Worm (Caenorhabditis elegans) whole organism, L2 larva: Measurements from ENCODE around the gene set-30.

Experiments used
- C34F6.9 ChIP-seq: fragments of 150-350 bp; optimal IDR thresholded peaks from 2 replicates; lab custom pipeline; 2014; ENCODE audit warnings: missing biosample characterization, missing genetic modification characterization
- F13H6.1 ChIP-seq: sonication (generic microtip); optimal IDR thresholded peaks from 2 replicates; lab custom pipeline; 2016; ENCODE audit warnings: missing genetic modification characterization, missing compliant biosample characterization
- R02D3.7 ChIP-seq: fragments of 150-350 bp; optimal IDR thresholded peaks from 2 replicates; lab custom pipeline; 2014; ENCODE audit warnings: missing biosample characterization, missing genetic modification characterization
- Y55F3AM.14 ChIP-seq: fragments of 200-800 bp; sonication (Bioruptor generic); optimal IDR thresholded peaks from 2 replicates; lab custom pipeline; 2018; ENCODE audit warnings: mild to moderate bottlenecking, missing genetic modification characterization, missing compliant biosample characterization
- ZK546.5 ChIP-seq: sonication (generic microtip); optimal IDR thresholded peaks from 2 replicates; lab custom pipeline; 2017; ENCODE audit warnings: missing biosample characterization, missing genetic modification characterization
- alr-1 ChIP-seq: fragments of 150-350 bp; optimal IDR thresholded peaks from 2 replicates; lab custom pipeline; 2014; ENCODE audit warnings: missing biosample characterization, missing genetic modification characterization
- ama-1 ChIP-seq: fragments of 150-350 bp; optimal IDR thresholded peaks from 2 replicates; lab custom pipeline; 2018; ENCODE audit warnings: inconsistent platforms
- ceh-16 ChIP-seq: fragments of 150-350 bp; optimal IDR thresholded peaks from 2 replicates; lab custom pipeline; 2014; ENCODE audit warnings: missing biosample characterization, missing genetic modification characterization
- ceh-82 ChIP-seq: fragments of 150-350 bp; optimal IDR thresholded peaks from 2 replicates; lab custom pipeline; 2014; ENCODE audit warnings: missing biosample characterization, missing genetic modification characterization
- crh-2 ChIP-seq: sonication (generic microtip); optimal IDR thresholded peaks from 2 replicates; lab custom pipeline; 2017; ENCODE audit warnings: missing biosample characterization, missing genetic modification characterization
- dmd-4 ChIP-seq: sonication (generic microtip); optimal IDR thresholded peaks from 2 replicates; lab custom pipeline; 2017; ENCODE audit warnings: missing biosample characterization, missing genetic modification characterization
- egl-27 ChIP-seq: sonication (generic microtip); optimal IDR thresholded peaks from 3 replicates; lab custom pipeline; 2017; ENCODE audit warnings: missing biosample characterization, missing genetic modification reagents, missing genetic modification characterization
- elt-1 ChIP-seq: fragments of 150-350 bp; optimal IDR thresholded peaks from 2 replicates; lab custom pipeline; 2014; ENCODE audit warnings: missing biosample characterization, missing genetic modification characterization
- elt-3 ChIP-seq: sonication (generic microtip); optimal IDR thresholded peaks from 2 replicates; lab custom pipeline; 2017; ENCODE audit warnings: missing biosample characterization, missing genetic modification characterization
- fos-1 ChIP-seq: fragments of 150-350 bp; optimal IDR thresholded peaks from 2 replicates; lab custom pipeline; 2014; ENCODE audit warnings: missing biosample characterization, missing genetic modification characterization
- gmeb-1 ChIP-seq: fragments of 150-350 bp; optimal IDR thresholded peaks from 2 replicates; lab custom pipeline; 2014; ENCODE audit warnings: missing biosample characterization, missing genetic modification characterization
- lin-11 ChIP-seq: fragments of 150-350 bp; sonication (generic microtip); optimal IDR thresholded peaks from 2 replicates; lab custom pipeline; 2014; ENCODE audit warnings: missing biosample characterization, missing genetic modification characterization, inconsistent platforms, mixed read lengths
- lin-13 ChIP-seq: fragments of 150-350 bp; optimal IDR thresholded peaks from 2 replicates; lab custom pipeline; 2014; ENCODE audit warnings: missing biosample characterization, missing genetic modification reagents, missing genetic modification characterization
- lin-39 ChIP-seq: fragments of 150-350 bp; optimal IDR thresholded peaks from 2 replicates; lab custom pipeline; 2014; ENCODE audit warnings: missing biosample characterization, missing genetic modification reagents, missing genetic modification characterization
- lsy-2 ChIP-seq, 2 experiments: fragments of 150-350 bp in 1 of 2; sonication (generic microtip) in 1 of 2; optimal IDR thresholded peaks; 2 replicates each; lab custom pipeline; 2014 to 2017; ENCODE audit warnings: missing biosample characterization in 2 of 2, missing genetic modification characterization in 2 of 2
- mab-5 ChIP-seq: fragments of 150-350 bp; optimal IDR thresholded peaks from 2 replicates; lab custom pipeline; 2014; ENCODE audit warnings: missing biosample characterization, missing genetic modification characterization
- mbf-1 ChIP-seq: sonication (generic microtip); optimal IDR thresholded peaks from 2 replicates; lab custom pipeline; 2017; ENCODE audit warnings: missing biosample characterization, missing genetic modification characterization
- mdl-1 ChIP-seq, 2 experiments: fragments of 150-350 bp in 1 of 2; sonication (generic microtip) in 1 of 2; optimal IDR thresholded peaks; 2 replicates each; lab custom pipeline; 2017; ENCODE audit warnings: missing biosample characterization in 2 of 2, missing genetic modification characterization in 2 of 2
- nhr-10 ChIP-seq: sonication (generic microtip); optimal IDR thresholded peaks from 2 replicates; lab custom pipeline; 2017; ENCODE audit warnings: missing biosample characterization, missing genetic modification characterization
- nhr-11 ChIP-seq: fragments of 150-350 bp; optimal IDR thresholded peaks from 2 replicates; lab custom pipeline; 2014; ENCODE audit warnings: missing biosample characterization, missing genetic modification characterization
- nhr-12 ChIP-seq: fragments of 150-350 bp; optimal IDR thresholded peaks from 2 replicates; lab custom pipeline; 2014; ENCODE audit warnings: missing biosample characterization, missing genetic modification characterization
- nhr-129 ChIP-seq: fragments of 150-350 bp; optimal IDR thresholded peaks from 2 replicates; lab custom pipeline; 2014; ENCODE audit warnings: missing biosample characterization, missing genetic modification characterization
- nhr-21 ChIP-seq: fragments of 150-350 bp; optimal IDR thresholded peaks from 2 replicates; lab custom pipeline; 2014; ENCODE audit warnings: missing biosample characterization, missing genetic modification characterization
- nhr-23 ChIP-seq: fragments of 150-350 bp; optimal IDR thresholded peaks from 2 replicates; lab custom pipeline; 2014; ENCODE audit warnings: missing biosample characterization, missing genetic modification reagents, missing genetic modification characterization
- nhr-237 ChIP-seq: fragments of 150-350 bp; optimal IDR thresholded peaks from 2 replicates; lab custom pipeline; 2014; ENCODE audit warnings: missing biosample characterization, missing genetic modification characterization
- nhr-6 ChIP-seq: fragments of 150-350 bp; optimal IDR thresholded peaks from 2 replicates; lab custom pipeline; 2014; ENCODE audit warnings: missing biosample characterization, missing genetic modification characterization
- nhr-77 ChIP-seq: fragments of 150-350 bp; optimal IDR thresholded peaks from 2 replicates; lab custom pipeline; 2014; ENCODE audit warnings: missing biosample characterization, missing genetic modification characterization
- peb-1 ChIP-seq: fragments of 150-350 bp; optimal IDR thresholded peaks from 2 replicates; lab custom pipeline; 2014; ENCODE audit warnings: missing biosample characterization, missing genetic modification characterization
- sem-4 ChIP-seq: fragments of 150-350 bp; optimal IDR thresholded peaks from 2 replicates; lab custom pipeline; 2014; ENCODE audit warnings: missing biosample characterization, missing genetic modification reagents, missing genetic modification characterization
- skn-1 ChIP-seq: sonication (generic microtip); optimal IDR thresholded peaks from 2 replicates; lab custom pipeline; 2017; ENCODE audit warnings: missing biosample characterization, missing genetic modification characterization
- sma-3 ChIP-seq: sonication (generic microtip); optimal IDR thresholded peaks from 2 replicates; lab custom pipeline; 2016; ENCODE audit warnings: missing genetic modification reagents, missing genetic modification characterization, missing compliant biosample characterization
- sma-9 ChIP-seq, 2 experiments: fragments of 150-350 bp in 1 of 2; sonication (generic microtip) in 1 of 2; optimal IDR thresholded peaks; 2 replicates each; lab custom pipeline; 2014 to 2016; ENCODE audit warnings: missing genetic modification characterization in 2 of 2, mild to moderate bottlenecking in 1 of 2, missing biosample characterization in 1 of 2, missing compliant biosample characterization in 1 of 2, missing genetic modification reagents in 1 of 2, moderate library complexity in 1 of 2
- unc-39 ChIP-seq: fragments of 150-350 bp; optimal IDR thresholded peaks from 2 replicates; lab custom pipeline; 2014; ENCODE audit warnings: missing biosample characterization, missing genetic modification characterization
- unc-55 ChIP-seq: fragments of 150-350 bp; sonication (generic microtip); optimal IDR thresholded peaks from 3 replicates; lab custom pipeline; 2014; ENCODE audit warnings: missing biosample characterization, missing genetic modification reagents, missing genetic modification characterization
- unc-62 ChIP-seq: fragments of 150-350 bp; optimal IDR thresholded peaks from 2 replicates; lab custom pipeline; 2014; ENCODE audit warnings: missing biosample characterization, missing genetic modification reagents, missing genetic modification characterization
- ztf-1 ChIP-seq: fragments of 200-800 bp; sonication (Bioruptor generic); conservative IDR thresholded peaks from 2 replicates; pipeline ENCODE4 v1.3.6; 2022; ENCODE audit warnings: missing genetic modification characterization, missing compliant biosample characterization
- ztf-11 ChIP-seq: sonication (generic microtip); optimal IDR thresholded peaks from 2 replicates; lab custom pipeline; 2017; ENCODE audit warnings: missing biosample characterization, missing genetic modification characterization
- ztf-4 ChIP-seq: fragments of 150-350 bp; optimal IDR thresholded peaks from 2 replicates; lab custom pipeline; 2014; ENCODE audit warnings: missing biosample characterization, missing genetic modification characterization

The set-30 gene

DNA sequence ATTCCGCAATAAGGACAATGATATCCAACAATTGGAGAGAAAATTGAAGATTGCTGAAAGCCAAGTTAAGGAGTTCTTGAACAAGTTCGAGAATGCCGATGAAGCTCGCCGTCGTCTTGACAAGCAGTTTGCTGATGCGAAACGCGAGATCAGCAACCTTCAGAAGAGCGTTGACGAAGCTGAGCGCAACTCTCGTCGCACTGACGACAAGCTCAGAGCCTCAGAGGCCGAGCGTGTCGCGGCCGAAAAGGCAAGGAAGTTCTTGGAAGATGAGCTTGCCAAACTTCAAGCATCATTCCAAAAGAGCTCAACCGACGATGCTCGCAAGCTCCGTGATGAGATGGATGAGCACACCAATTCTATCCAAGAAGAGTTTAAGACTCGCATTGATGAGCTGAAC, 12.7 kb upstream of the set-30 start:
- TF ChIP-seq egl-27 (tag; lab: Kevin White, UChicago), result no peak
- no peak for TF ChIP-seq nhr-12
- no peak for TF ChIP-seq lin-39 (tag; lab: Kevin White, UChicago)
- TF ChIP-seq ceh-16 (tag; lab: Kevin White, UChicago), result no peak
- TF ChIP-seq alr-1 (tag; lab: Kevin White, UChicago), result no peak
- no peak for TF ChIP-seq elt-3 (tag; lab: Kevin White, UChicago)
- no peak for TF ChIP-seq nhr-6 (tag; lab: Kevin White, UChicago)
- TF ChIP-seq unc-39, result no peak
- no peak for TF ChIP-seq nhr-10 (tag; lab: Kevin White, UChicago)
- no peak for TF ChIP-seq C34F6.9 (tag; lab: Kevin White, UChicago)
- no peak for TF ChIP-seq dmd-4
- TF ChIP-seq mab-5 (tag; lab: Kevin White, UChicago), result no peak
- TF ChIP-seq nhr-237 (tag; lab: Kevin White, UChicago), result no peak
- no peak for TF ChIP-seq ztf-1 (GFP tag; lab: Robert Waterston, UW)
- TF ChIP-seq lin-11 (tag; lab: Kevin White, UChicago), result no peak
- TF ChIP-seq lsy-2 (tag; optimal IDR thresholded peaks at IDR 0.05; lab: Kevin White, UChicago), result no peak
- TF ChIP-seq, all 48 proteins: peak for 0

DNA sequence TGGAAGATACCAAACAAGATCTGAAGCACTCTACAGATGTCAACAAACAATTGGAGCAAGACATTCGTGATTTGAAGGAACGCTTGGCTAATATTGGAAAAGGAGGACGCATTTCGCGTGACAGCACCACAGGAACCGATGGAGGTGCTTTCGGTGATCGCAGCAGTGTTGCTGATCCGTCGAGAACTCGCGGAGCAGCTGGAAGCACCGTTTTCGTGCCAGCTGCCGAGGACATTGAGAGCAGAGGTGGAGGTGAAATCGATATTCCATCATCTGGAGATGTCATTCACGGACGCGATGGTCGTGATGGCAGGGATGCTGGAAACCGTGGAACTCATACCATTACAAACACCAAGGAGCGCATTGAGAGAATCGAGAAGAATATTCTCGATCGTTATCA, 11.5 kb upstream of the set-30 start:
- TF ChIP-seq dmd-4 (no peak), ztf-4 (no peak)

- TF ChIP-seq nhr-6 (tag; lab: Kevin White, UChicago) (no peak), lsy-2 (tag; optimal IDR thresholded peaks at IDR 0.05; lab: Kevin White, UChicago) (no peak), lin-11 (tag; lab: Kevin White, UChicago) (no peak), mbf-1 (tag; lab: Kevin White, UChicago) (no peak), nhr-21 (no peak), alr-1 (tag; lab: Kevin White, UChicago) (no peak), sma-9 (GFP tag; optimal IDR thresholded peaks at IDR 0.05; lab: Kevin White, UChicago) (no peak), sma-9 (tag; optimal IDR thresholded peaks at IDR 0.05; lab: Kevin White, UChicago) (no peak), R02D3.7 (tag; lab: Kevin White, UChicago) (no peak), skn-1 (tag; lab: Kevin White, UChicago) (no peak), ceh-16 (tag; lab: Kevin White, UChicago) (no peak), nhr-23 (tag; lab: Kevin White, UChicago) (no peak), elt-3 (tag; lab: Kevin White, UChicago) (no peak), unc-39 (no peak), sem-4 (tag; lab: Kevin White, UChicago) (no peak), unc-62 (GFP tag; lab: Kevin White, UChicago) (no peak), nhr-237 (tag; lab: Kevin White, UChicago) (no peak), ztf-4 (no peak)
Measured at ce11 chrX:4992523-4992922, 6.5 kb upstream of the set-30 start.

DNA sequence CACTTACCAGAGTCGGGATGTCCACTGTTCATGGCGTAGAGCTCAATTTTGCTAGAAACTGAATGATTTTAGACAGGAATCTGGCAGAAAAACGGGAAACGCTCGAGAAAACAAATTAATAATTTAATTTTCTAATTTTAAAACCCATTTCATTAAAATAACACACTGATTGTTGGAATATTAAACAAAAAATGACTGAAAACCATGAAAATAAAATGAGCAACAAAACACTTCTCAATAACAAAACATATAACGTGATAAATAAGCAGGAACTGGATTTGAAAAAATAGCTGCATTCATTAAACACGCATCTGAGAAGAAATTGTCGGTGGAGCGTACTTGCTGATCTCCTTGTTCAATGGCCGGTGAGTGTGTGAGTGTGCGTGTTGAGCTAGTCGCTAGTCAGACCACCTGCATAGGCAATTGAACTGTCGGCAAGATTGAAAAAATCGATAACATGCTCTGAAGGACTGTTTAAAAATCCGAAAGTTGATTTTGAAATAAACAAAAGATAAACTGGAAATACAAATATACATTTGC, 1.5 kb upstream of the set-30 start, which contains the start of gene ZC8.6:
Gene ZC8.6, minus strand, starts transcription at position 51 of the 540 bp plus-strand sequence.
- TF ChIP-seq alr-1 (tag; lab: Kevin White, UChicago) (no peak), ztf-4 (no peak), ama-1 (lab: Kevin White, UChicago) (no peak), C34F6.9 (tag; lab: Kevin White, UChicago) (peak; percentile 62), crh-2 (peak; percentile 29), Y55F3AM.14 (no peak), sma-9 (GFP tag; optimal IDR thresholded peaks at IDR 0.05; lab: Kevin White, UChicago) (no peak), sma-9 (tag; optimal IDR thresholded peaks at IDR 0.05; lab: Kevin White, UChicago) (no peak), mbf-1 (tag; lab: Kevin White, UChicago) (no peak), elt-1 (tag; lab: Kevin White, UChicago) (no peak), nhr-23 (tag; lab: Kevin White, UChicago) (no peak), unc-39 (no peak), unc-62 (GFP tag; lab: Kevin White, UChicago) (no peak), elt-3 (tag; lab: Kevin White, UChicago) (no peak), nhr-237 (tag; lab: Kevin White, UChicago) (no peak), skn-1 (tag; lab: Kevin White, UChicago) (no peak), sem-4 (tag; lab: Kevin White, UChicago) (no peak), nhr-6 (tag; lab: Kevin White, UChicago) (no peak), nhr-129 (tag; lab: Kevin White, UChicago) (peak; percentile 70), F13H6.1 (tag; lab: Kevin White, UChicago) (no peak), nhr-12 (no peak), lin-11 (tag; lab: Kevin White, UChicago) (peak; percentile 24), ZK546.5 (tag; lab: Kevin White, UChicago) (no peak), peb-1 (tag; lab: Kevin White, UChicago) (no peak), unc-55 (peak; percentile 70), lin-39 (tag; lab: Kevin White, UChicago) (no peak), lsy-2 (tag; optimal IDR thresholded peaks at IDR 0.05; lab: Kevin White, UChicago) (no peak), gmeb-1 (tag; lab: Kevin White, UChicago) (peak; percentile 20), nhr-10 (tag; lab: Kevin White, UChicago) (no peak), fos-1 (tag; lab: Kevin White, UChicago) (peak; percentile 57), ceh-82 (tag; lab: Kevin White, UChicago) (no peak), mab-5 (tag; lab: Kevin White, UChicago) (no peak), nhr-77 (no peak), sma-3 (no peak), nhr-11 (tag; lab: Kevin White, UChicago) (no peak), R02D3.7 (tag; lab: Kevin White, UChicago) (no peak), lin-13 (no peak), ztf-11 (tag; lab: Kevin White, UChicago) (no peak), mdl-1 (tag; optimal IDR thresholded peaks at IDR 0.05; lab: Kevin White, UChicago) (no peak), egl-27 (tag; lab: Kevin White, UChicago) (no peak)
